Worm (Caenorhabditis elegans) whole organism, young adult: ENCODE measurements around the gene nep-12.

Experiments used
- B0035.1 ChIP-seq: sonication (generic microtip); optimal IDR thresholded peaks from 2 replicates; lab custom pipeline; 2016; ENCODE audit warnings: missing genetic modification characterization, mild to moderate bottlenecking, missing compliant biosample characterization, missing genotype, missing genetic modification reagents
- C06A6.2 ChIP-seq: fragments of 200-800 bp; sonication (Bioruptor generic); conservative IDR thresholded peaks from 2 replicates; pipeline ENCODE4 v1.3.6; 2022; ENCODE audit warnings: missing genetic modification characterization, missing compliant biosample characterization
- F10E7.11 ChIP-seq: sonication (generic microtip); optimal IDR thresholded peaks from 2 replicates; lab custom pipeline; 2017; ENCODE audit warnings: mild to moderate bottlenecking, missing genetic modification characterization, moderate library complexity, missing compliant biosample characterization
- F23B12.7 ChIP-seq: sonication (generic microtip); optimal IDR thresholded peaks from 2 replicates; lab custom pipeline; 2017; ENCODE audit warnings: missing genetic modification characterization, mild to moderate bottlenecking, missing compliant biosample characterization, antibody characterized with exemption, moderate library complexity; ENCODE audit not compliant: insufficient read depth
- F49E8.2 ChIP-seq: sonication (generic microtip); optimal IDR thresholded peaks from 3 replicates; lab custom pipeline; 2017; ENCODE audit warnings: missing genetic modification characterization, mild to moderate bottlenecking, missing compliant biosample characterization, antibody characterized with exemption, moderate library complexity; ENCODE audit not compliant: insufficient read depth
- F57A8.1 ChIP-seq: fragments of 200-800 bp; sonication (Bioruptor generic); optimal IDR thresholded peaks from 2 replicates; lab custom pipeline; 2018; ENCODE audit warnings: mild to moderate bottlenecking, missing genetic modification characterization, moderate library complexity, missing compliant biosample characterization
- Y53F4B.3 ChIP-seq: fragments of 200-800 bp; sonication (Bioruptor generic); IDR thresholded peaks from 2 replicates; pipeline ENCODE4 v1.3.6; 2022; ENCODE audit warnings: missing genetic modification reagents, missing genetic modification characterization, missing compliant biosample characterization
- Y67H2A.10 ChIP-seq: fragments of 200-800 bp; sonication (Bioruptor generic); conservative IDR thresholded peaks from 2 replicates; pipeline ENCODE4 v1.3.6; 2022; ENCODE audit warnings: missing genetic modification reagents, missing genetic modification characterization, missing compliant biosample characterization
- ZK185.1 ChIP-seq: sonication (generic microtip); optimal IDR thresholded peaks from 2 replicates; lab custom pipeline; 2016; ENCODE audit warnings: mild to moderate bottlenecking, missing genetic modification characterization, missing compliant biosample characterization; ENCODE audit not compliant: poor library complexity, severe bottlenecking
- attf-5 ChIP-seq: fragments of 200-800 bp; sonication (Bioruptor generic); optimal IDR thresholded peaks from 2 replicates; lab custom pipeline; 2018; ENCODE audit warnings: mild to moderate bottlenecking, missing genetic modification characterization, missing compliant biosample characterization
- attf-6 ChIP-seq: fragments of 200-800 bp; sonication (Bioruptor generic); IDR thresholded peaks from 2 replicates; pipeline ENCODE4 v1.3.6; 2022; ENCODE audit warnings: missing genetic modification reagents, missing genetic modification characterization, missing compliant biosample characterization
- cebp-1 ChIP-seq, 2 experiments: fragments of 200-800 bp in 1 of 2; sonication (Bioruptor generic) in 1 of 2; sonication (generic microtip) in 1 of 2; IDR thresholded peaks in 1 of 2; optimal IDR thresholded peaks in 1 of 2; 2 replicates each; pipeline versions ENCODE4 v1.3.6 to Lab custom; 2017 to 2022; ENCODE audit warnings: missing compliant biosample characterization in 2 of 2, missing genetic modification characterization in 2 of 2, mild to moderate bottlenecking in 1 of 2, missing genetic modification reagents in 1 of 2, moderate library complexity in 1 of 2
- ceh-58 ChIP-seq: fragments of 200-800 bp; sonication (Bioruptor generic); IDR thresholded peaks from 2 replicates; pipeline ENCODE4 v1.3.6; 2022; ENCODE audit warnings: missing genetic modification characterization, missing compliant biosample characterization
- ceh-79 ChIP-seq: sonication (generic microtip); optimal IDR thresholded peaks from 2 replicates; lab custom pipeline; 2017; ENCODE audit warnings: mild to moderate bottlenecking, missing genetic modification characterization, missing compliant biosample characterization
- chd-7 ChIP-seq: sonication (generic microtip); optimal IDR thresholded peaks from 2 replicates; lab custom pipeline; 2016; ENCODE audit warnings: mild to moderate bottlenecking, missing genetic modification characterization, moderate library complexity, missing compliant biosample characterization
- dpff-1 ChIP-seq: sonication (generic microtip); optimal IDR thresholded peaks from 2 replicates; lab custom pipeline; 2017; ENCODE audit warnings: mild to moderate bottlenecking, missing genetic modification characterization, missing compliant biosample characterization
- gei-17 ChIP-seq: fragments of 200-800 bp; sonication (Bioruptor generic); optimal IDR thresholded peaks from 2 replicates; lab custom pipeline; 2018; ENCODE audit warnings: mild to moderate bottlenecking, missing genetic modification characterization, missing compliant biosample characterization
- hlh-26 ChIP-seq: fragments of 200-800 bp; sonication (Bioruptor generic); conservative IDR thresholded peaks from 2 replicates; pipeline ENCODE4 v1.3.6; 2022; ENCODE audit warnings: missing genetic modification reagents, missing genetic modification characterization, missing compliant biosample characterization
- hmg-1.2 ChIP-seq: fragments of 200-800 bp; sonication (Bioruptor generic); IDR thresholded peaks from 2 replicates; pipeline ENCODE4 v1.3.6; 2022; ENCODE audit warnings: missing genetic modification reagents, missing genetic modification characterization, missing compliant biosample characterization
- hsf-1 ChIP-seq: fragments of 200-800 bp; sonication (Bioruptor generic); IDR thresholded peaks from 2 replicates; pipeline ENCODE4 v1.3.6; 2022; ENCODE audit warnings: missing genetic modification reagents, missing genetic modification characterization, missing compliant biosample characterization
- lin-35 ChIP-seq, 3 experiments: fragments of 150-350 bp in 2 of 3; sonication (generic microtip) in 1 of 3; optimal IDR thresholded peaks; 2 replicates each; lab custom pipeline; 2014 to 2018; ENCODE audit warnings: missing biosample characterization in 3 of 3, missing genetic modification characterization in 3 of 3, missing genetic modification reagents in 3 of 3
- lir-1 ChIP-seq: fragments of 200-800 bp; sonication (Bioruptor generic); conservative IDR thresholded peaks from 2 replicates; pipeline ENCODE4 v1.3.6; 2022; ENCODE audit warnings: missing genetic modification reagents, missing genetic modification characterization, missing compliant biosample characterization
- lsl-1 ChIP-seq: fragments of 200-800 bp; sonication (Bioruptor generic); optimal IDR thresholded peaks from 2 replicates; lab custom pipeline; 2018; ENCODE audit warnings: mild to moderate bottlenecking, missing genetic modification characterization, moderate library complexity, missing compliant biosample characterization
- madf-6 ChIP-seq: fragments of 200-800 bp; sonication (Bioruptor generic); IDR thresholded peaks from 2 replicates; pipeline ENCODE4 v1.3.6; 2022; ENCODE audit warnings: missing genetic modification reagents, missing genetic modification characterization, missing compliant biosample characterization
- mcd-1 ChIP-seq: fragments of 200-800 bp; sonication (Bioruptor generic); IDR thresholded peaks from 2 replicates; pipeline ENCODE4 v1.3.6; 2022; ENCODE audit warnings: missing genetic modification reagents, missing genetic modification characterization, missing compliant biosample characterization
- mxl-1 ChIP-seq: sonication (generic microtip); optimal IDR thresholded peaks from 2 replicates; lab custom pipeline; 2016; ENCODE audit warnings: missing genetic modification characterization, missing compliant biosample characterization
- nhr-90 ChIP-seq: sonication (generic microtip); optimal IDR thresholded peaks from 2 replicates; lab custom pipeline; 2016; ENCODE audit warnings: missing genotype, mild to moderate bottlenecking, missing genetic modification characterization, missing compliant biosample characterization
- pbrm-1 ChIP-seq: fragments of 200-800 bp; sonication (Bioruptor generic); IDR thresholded peaks from 2 replicates; pipeline ENCODE4 v1.3.6; 2022; ENCODE audit warnings: missing genetic modification reagents, missing genetic modification characterization, missing compliant biosample characterization
- rpc-1 ChIP-seq, 2 experiments: fragments of 150-350 bp in 1 of 2; sonication (generic microtip) in 1 of 2; optimal IDR thresholded peaks; 2 replicates each; lab custom pipeline; 2014 to 2018; ENCODE audit warnings: missing biosample characterization in 1 of 2, missing genetic modification characterization in 1 of 2, missing genetic modification reagents in 1 of 2, missing genotype in 1 of 2
- sdz-38 ChIP-seq: sonication (generic microtip); optimal IDR thresholded peaks from 2 replicates; lab custom pipeline; 2016; ENCODE audit warnings: missing genotype, missing genetic modification characterization, missing compliant biosample characterization
- sea-2 ChIP-seq: fragments of 200-800 bp; sonication (Bioruptor generic); IDR thresholded peaks from 2 replicates; pipeline ENCODE4 v1.3.6; 2022; ENCODE audit warnings: missing genetic modification characterization, missing compliant biosample characterization
- snpc-4 ChIP-seq, 5 experiments: fragments of 150-350 bp in 1 of 5; sonication (generic microtip) in 4 of 5; optimal IDR thresholded peaks; 2 replicates each; lab custom pipeline; 2014 to 2018; ENCODE audit warnings: missing genetic modification characterization in 5 of 5, missing biosample characterization in 3 of 5, antibody characterized with exemption in 2 of 5, mild to moderate bottlenecking in 2 of 5, missing compliant biosample characterization in 2 of 5, missing genotype in 2 of 5, moderate library complexity in 2 of 5, missing genetic modification reagents in 1 of 5
- tlf-1 ChIP-seq: fragments of 200-800 bp; sonication (Bioruptor generic); optimal IDR thresholded peaks from 2 replicates; lab custom pipeline; 2018; ENCODE audit warnings: mild to moderate bottlenecking, missing genetic modification characterization, missing compliant biosample characterization
- unc-130 ChIP-seq: sonication (generic microtip); optimal IDR thresholded peaks from 2 replicates; lab custom pipeline; 2016; ENCODE audit warnings: missing genetic modification reagents, missing genetic modification characterization, missing compliant biosample characterization
- ztf-26 ChIP-seq: sonication (generic microtip); optimal IDR thresholded peaks from 2 replicates; lab custom pipeline; 2017; ENCODE audit warnings: missing genetic modification characterization, missing compliant biosample characterization

Gene nep-12

DNA sequence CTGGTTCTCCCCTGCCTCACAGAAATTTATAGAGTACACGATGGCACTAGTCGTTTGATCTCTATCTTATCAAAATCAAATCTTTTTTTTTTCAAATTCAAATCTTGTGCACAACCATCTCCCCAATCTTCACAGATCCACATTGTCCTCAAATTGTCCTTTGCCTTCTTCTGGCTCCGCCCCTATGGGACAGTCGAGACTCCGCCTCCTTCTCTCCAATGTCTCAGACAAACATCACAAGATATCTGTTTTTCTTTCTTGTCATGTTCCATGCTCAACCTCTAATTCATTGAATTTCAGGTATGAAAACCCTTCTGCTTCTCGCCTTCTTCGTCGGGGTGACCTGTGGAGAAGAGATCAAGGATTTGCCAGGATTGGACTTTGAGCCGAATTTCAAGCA is 47.0 kb downstream of the nep-12 start, which contains the start of gene ctsa-1.1:
ctsa-1.1 (plus strand) TSS at position 301 of the 400 bp plus-strand sequence.
- TF ChIP-seq chd-7 (tag; lab: Kevin White, UChicago) (no peak), hsf-1 (GFP tag; lab: Robert Waterston, UW) (0 out of 2 replicates have a peak, but pooled peaks have one; percentile 33)

DNA sequence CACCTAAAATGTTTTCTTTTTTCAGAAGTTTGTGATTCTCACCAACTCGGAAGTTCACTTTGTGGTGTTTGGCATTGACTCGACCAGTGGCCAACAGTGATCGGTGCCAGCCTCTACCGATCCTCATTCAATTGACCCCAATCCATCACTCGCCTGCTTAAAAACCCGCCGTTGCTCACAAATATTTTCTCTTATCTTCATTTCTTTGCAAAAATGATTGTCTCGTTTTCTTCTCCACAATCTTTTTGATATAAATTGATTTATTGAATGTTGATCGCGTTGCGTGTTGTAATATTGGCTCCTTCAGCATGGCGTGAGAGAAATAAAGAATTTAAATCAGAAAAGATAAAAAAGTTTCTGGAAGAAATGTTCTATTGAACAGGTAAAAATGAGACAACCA is 47.8 kb downstream of the nep-12 start:
- TF ChIP-seq hsf-1 (GFP tag; lab: Robert Waterston, UW) (no peak), C06A6.2 (GFP tag; lab: Robert Waterston, UW) (no peak), nhr-90 (tag; lab: Kevin White, UChicago) (no peak), mxl-1 (no peak), sdz-38 (tag; lab: Kevin White, UChicago) (no peak), lsl-1 (no peak), sea-2 (no peak), attf-5 (GFP tag; lab: Kevin White, UChicago) (no peak), attf-6 (GFP tag; lab: Robert Waterston, UW) (no peak), lin-35 (GFP tag; optimal IDR thresholded peaks at IDR 0.05; lab: Kevin White, UChicago) (no peak), gei-17 (GFP tag; lab: Kevin White, UChicago) (no peak), cebp-1 (GFP tag; IDR thresholded peaks at IDR 0.05; lab: Robert Waterston, UW) (no peak), cebp-1 (tag; optimal IDR thresholded peaks at IDR 0.05; lab: Kevin White, UChicago) (no peak), mcd-1 (GFP tag; lab: Robert Waterston, UW) (no peak), pbrm-1 (no peak)
- TF ChIP-seq, all 124 proteins: peak for 0

DNA sequence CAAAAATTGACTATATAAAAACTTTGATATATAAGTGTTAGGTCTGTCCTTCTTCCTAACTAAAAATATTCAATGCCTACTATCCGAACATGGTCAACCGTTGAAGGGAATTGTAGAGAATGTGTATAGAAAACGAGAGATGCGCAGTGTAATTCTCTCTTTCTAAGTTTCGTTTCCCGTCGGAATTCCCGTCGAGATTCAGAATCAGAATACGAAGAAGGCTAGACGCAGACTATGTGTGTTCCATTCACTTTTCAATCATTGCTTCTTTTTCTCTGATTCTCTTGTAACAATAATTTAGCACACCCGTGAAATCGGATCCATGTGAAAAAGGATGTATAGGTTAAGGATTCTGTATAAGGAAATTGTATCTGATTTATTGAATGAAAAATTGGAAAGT is 49.9 kb downstream of the nep-12 start:
- no peak for TF ChIP-seq ZK185.1 (tag; lab: Kevin White, UChicago)
- no peak for TF ChIP-seq unc-130 (GFP tag; lab: Kevin White, UChicago)
- no peak for TF ChIP-seq ceh-79 (tag; lab: Kevin White, UChicago)
- no peak for TF ChIP-seq F57A8.1 (GFP tag; lab: Kevin White, UChicago)
- no peak for TF ChIP-seq F23B12.7 (tag; lab: Kevin White, UChicago)
- no peak for TF ChIP-seq Y67H2A.10 (GFP tag; lab: Robert Waterston, UW)
- no peak for TF ChIP-seq attf-6 (GFP tag; lab: Robert Waterston, UW)
- TF ChIP-seq rpc-1 (optimal IDR thresholded peaks at IDR 0.05; lab: Kevin White, UChicago) = no peak
- no peak for TF ChIP-seq rpc-1 (tag; optimal IDR thresholded peaks at IDR 0.05; lab: Kevin White, UChicago)
- no peak for TF ChIP-seq B0035.1 (tag; lab: Kevin White, UChicago)
- TF ChIP-seq Y53F4B.3 = no peak
- no peak for TF ChIP-seq dpff-1 (tag; lab: Kevin White, UChicago)
- no peak for TF ChIP-seq ceh-58 (GFP tag; lab: Robert Waterston, UW)
- TF ChIP-seq ztf-26 = no peak
- TF ChIP-seq snpc-4 (GFP tag; optimal IDR thresholded peaks at IDR 0.05; lab: Kevin White, UChicago) = no peak
- no peak for TF ChIP-seq snpc-4 (tag; optimal IDR thresholded peaks at IDR 0.05; lab: Kevin White, UChicago)

DNA sequence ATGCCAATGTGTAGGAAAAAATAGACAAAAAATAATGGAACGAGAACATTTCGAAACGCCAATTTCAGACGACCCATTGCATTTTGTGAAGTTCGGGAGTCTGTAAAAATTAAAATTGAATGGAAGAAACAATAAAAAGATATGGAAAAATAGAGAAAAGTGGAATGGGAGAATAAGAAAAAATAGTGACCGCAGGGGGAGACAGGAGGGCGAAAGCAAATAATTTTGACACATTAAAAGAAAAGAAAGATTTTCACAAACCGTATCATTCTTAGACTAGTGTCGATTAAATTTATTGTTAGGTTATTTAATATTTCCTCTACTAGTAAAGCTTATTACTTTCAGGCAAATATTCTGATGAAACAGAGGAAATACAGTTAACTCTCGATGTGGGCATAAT is 50.5 kb downstream of the nep-12 start, which contains the start of gene F41C3.11:
F41C3.11 (minus strand) TSS at position 101 of the 400 bp plus-strand sequence.
- TF ChIP-seq tlf-1 (GFP tag; lab: Kevin White, UChicago) (no peak), hmg-1.2 (no peak), F10E7.11 (no peak), hlh-26 (GFP tag; lab: Robert Waterston, UW) (no peak), madf-6 (no peak), lir-1 (GFP tag; lab: Robert Waterston, UW) (no peak), F49E8.2 (tag; lab: Kevin White, UChicago) (no peak), hsf-1 (GFP tag; lab: Robert Waterston, UW) (no peak)
